Worm (Caenorhabditis elegans) whole organism, young adult: ENCODE measurements around the gene srt-52.

Source experiments
- ama-1 ChIP-seq, 3 experiments: fragments of 150-350 bp in 1 of 3; sonication (generic microtip) in 2 of 3; optimal IDR thresholded peaks; 2 replicates each; lab custom pipeline; 2014 to 2018; ENCODE audit warnings: missing biosample characterization in 2 of 3, missing genetic modification characterization in 2 of 3, missing genetic modification reagents in 2 of 3
- attf-3 ChIP-seq: fragments of 200-800 bp; sonication (Bioruptor generic); conservative IDR thresholded peaks from 2 replicates; pipeline ENCODE4 v1.3.6; 2022; ENCODE audit warnings: missing genetic modification reagents, missing genetic modification characterization, missing compliant biosample characterization
- nhr-27 ChIP-seq: fragments of 200-800 bp; sonication (Bioruptor generic); optimal IDR thresholded peaks from 2 replicates; lab custom pipeline; 2018; ENCODE audit warnings: mild to moderate bottlenecking, missing genetic modification characterization, moderate library complexity, missing compliant biosample characterization
- pbrm-1 ChIP-seq: fragments of 200-800 bp; sonication (Bioruptor generic); IDR thresholded peaks from 2 replicates; pipeline ENCODE4 v1.3.6; 2022; ENCODE audit warnings: missing genetic modification reagents, missing genetic modification characterization, missing compliant biosample characterization
- snpc-4 ChIP-seq, 5 experiments: fragments of 150-350 bp in 1 of 5; sonication (generic microtip) in 4 of 5; optimal IDR thresholded peaks; 2 replicates each; lab custom pipeline; 2014 to 2018; ENCODE audit warnings: missing genetic modification characterization in 5 of 5, missing biosample characterization in 3 of 5, antibody characterized with exemption in 2 of 5, mild to moderate bottlenecking in 2 of 5, missing compliant biosample characterization in 2 of 5, missing genotype in 2 of 5, moderate library complexity in 2 of 5, missing genetic modification reagents in 1 of 5

ce11 chrV:44026-44425, 11.8 kb downstream of the srt-52 start:
- no peak for TF ChIP-seq snpc-4 (GFP tag; optimal IDR thresholded peaks at IDR 0.05; lab: Kevin White, UChicago)
- TF ChIP-seq snpc-4 (tag; optimal IDR thresholded peaks at IDR 0.05; lab: Kevin White, UChicago): no peak
- TF ChIP-seq attf-3 (GFP tag; lab: Robert Waterston, UW): no peak
- TF ChIP-seq pbrm-1 (GFP tag; lab: Robert Waterston, UW): no peak
- TF ChIP-seq ama-1 (optimal IDR thresholded peaks at IDR 0.05; lab: Kevin White, UChicago): no peak
- TF ChIP-seq ama-1 (GFP tag; optimal IDR thresholded peaks at IDR 0.05; lab: Kevin White, UChicago): no peak
- no peak for TF ChIP-seq nhr-27 (tag; lab: Kevin White, UChicago)
